Fruit fly (Drosophila melanogaster): ENCODE measurements around the gene CG4367.

The CG4367 gene

DNA sequence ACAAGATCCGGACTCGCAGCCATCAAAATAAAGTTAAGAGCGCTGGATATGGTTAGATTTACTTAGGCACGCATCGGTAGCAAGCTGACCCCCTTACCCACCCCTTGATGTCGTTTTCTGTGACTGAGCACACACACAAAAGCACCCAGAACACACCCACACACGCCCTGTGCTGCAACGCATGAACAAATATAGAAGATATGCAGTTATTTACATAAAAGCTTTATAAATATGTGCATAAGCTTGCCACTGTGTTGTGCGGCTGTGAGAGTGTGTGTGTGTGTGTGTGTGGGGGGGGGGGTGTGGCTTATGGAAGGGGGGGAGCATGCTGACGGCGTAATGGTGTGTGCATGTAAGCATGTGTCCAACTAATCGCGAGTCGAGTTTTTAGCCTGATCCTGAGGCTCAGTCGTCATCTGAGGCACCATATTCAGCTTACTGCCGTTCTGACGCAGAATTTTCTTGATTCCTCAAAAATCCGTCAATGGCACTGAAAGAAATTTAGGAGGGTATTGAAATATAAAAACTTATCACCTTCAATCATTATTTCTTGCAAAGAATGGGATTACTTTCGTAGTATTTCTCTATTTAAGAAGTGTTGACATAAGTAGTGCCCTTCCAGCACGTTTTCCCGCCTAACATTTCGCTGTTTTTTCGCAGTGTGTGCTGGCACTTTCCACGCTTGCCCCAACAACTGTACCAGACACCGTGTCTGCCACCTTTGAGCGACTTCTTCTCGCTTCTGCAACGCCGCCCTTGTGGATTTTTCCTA lies 18.9 kb downstream of the CG4367 start:
- TF ChIP-seq bab1 (GFP tag; optimal IDR thresholded peaks at IDR 0.05) (no peak), CG33017 (tag; optimal IDR thresholded peaks at IDR 0.05) (no peak), Mnt (GFP tag; optimal IDR thresholded peaks at IDR 0.05) (no peak), toe (GFP tag; optimal IDR thresholded peaks at IDR 0.05) (no peak), CG14711 (tag; optimal IDR thresholded peaks at IDR 0.05) (no peak), CG5204 (GFP tag; optimal IDR thresholded peaks at IDR 0.05) (no peak), ovo (GFP tag; optimal IDR thresholded peaks at IDR 0.05) (no peak), tj (GFP tag; optimal IDR thresholded peaks at IDR 0.05) (no peak), pad (GFP tag; optimal IDR thresholded peaks at IDR 0.05) (no peak), CG7045 (GFP tag; optimal IDR thresholded peaks at IDR 0.05) (no peak), kay (GFP tag; ENCODE audit: borderline replicate concordance) (no peak), Clk (GFP tag; optimal IDR thresholded peaks at IDR 0.05) (no peak), CG7101 (tag; optimal IDR thresholded peaks at IDR 0.05) (no peak), CG12768 (GFP tag; optimal IDR thresholded peaks at IDR 0.05) (no peak), Hr96 (GFP tag; optimal IDR thresholded peaks at IDR 0.05) (no peak)

DNA sequence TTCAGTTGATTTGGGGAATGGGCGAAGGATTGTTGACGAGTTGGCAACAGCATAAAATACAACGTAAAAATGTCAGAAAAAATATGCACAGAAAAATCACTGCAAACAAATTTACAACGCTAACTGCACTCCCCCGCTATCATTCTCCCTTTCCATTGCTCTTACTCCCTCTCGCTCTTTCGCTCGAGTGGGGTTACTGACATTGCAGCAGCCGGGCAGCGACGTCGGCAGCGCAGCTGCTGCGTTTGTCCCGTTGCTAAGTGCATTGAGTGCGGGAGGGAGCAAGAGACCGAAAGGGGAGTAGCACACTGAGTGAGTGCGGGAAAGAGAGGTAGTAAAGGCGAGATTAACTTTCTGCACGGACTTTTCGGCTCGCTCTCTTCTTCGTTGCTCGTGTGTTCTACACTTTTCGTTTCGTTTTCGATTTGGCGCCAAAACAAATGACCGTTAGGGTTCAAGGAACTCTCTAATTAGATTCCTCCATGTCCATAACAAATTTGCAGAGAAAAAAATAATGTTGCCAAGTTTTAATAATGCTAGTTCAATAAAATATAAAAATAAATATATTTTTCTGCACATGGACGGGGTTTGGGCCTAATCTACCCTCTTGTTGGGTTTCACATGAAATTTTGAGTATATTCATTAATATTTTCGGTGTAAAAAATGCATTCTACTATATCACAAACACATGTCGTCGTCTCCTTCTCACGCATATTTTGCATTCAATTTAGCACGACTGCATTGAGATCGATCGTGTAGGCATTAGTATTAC lies 20.5 kb downstream of the CG4367 start:
- TF ChIP-seq Hr96 (GFP tag; optimal IDR thresholded peaks at IDR 0.05): no peak
- no peak for TF ChIP-seq toe (GFP tag; optimal IDR thresholded peaks at IDR 0.05)
- peak; percentile 25 for TF ChIP-seq bab1 (GFP tag; optimal IDR thresholded peaks at IDR 0.05)
- no peak for TF ChIP-seq Mnt (GFP tag; optimal IDR thresholded peaks at IDR 0.05)
- peak; percentile 8 for TF ChIP-seq kay (GFP tag; ENCODE audit: borderline replicate concordance)
- TF ChIP-seq CG5204 (GFP tag; optimal IDR thresholded peaks at IDR 0.05): no peak
- peak; percentile 92 for TF ChIP-seq pad (GFP tag; optimal IDR thresholded peaks at IDR 0.05)
- TF ChIP-seq CG11617 (GFP tag; optimal IDR thresholded peaks at IDR 0.05): no peak
- no peak for TF ChIP-seq cnc (optimal IDR thresholded peaks at IDR 0.05)
- TF ChIP-seq ovo (GFP tag; optimal IDR thresholded peaks at IDR 0.05): peak; percentile 21
- TF ChIP-seq CG33017 (tag; optimal IDR thresholded peaks at IDR 0.05): no peak
- no peak for TF ChIP-seq Crg-1 (GFP tag; optimal IDR thresholded peaks at IDR 0.05)
- no peak for TF ChIP-seq CG12768 (GFP tag; optimal IDR thresholded peaks at IDR 0.05)
- TF ChIP-seq CG7045 (GFP tag; optimal IDR thresholded peaks at IDR 0.05): no peak
- TF ChIP-seq CG14711 (tag; optimal IDR thresholded peaks at IDR 0.05): peak; percentile 3
- TF ChIP-seq tj (GFP tag; optimal IDR thresholded peaks at IDR 0.05): no peak
- TF ChIP-seq CG1620 (GFP tag; optimal IDR thresholded peaks at IDR 0.05): no peak
- peak; percentile 50 for TF ChIP-seq cic (GFP tag; optimal IDR thresholded peaks at IDR 0.05)
- TF ChIP-seq Clk (GFP tag; optimal IDR thresholded peaks at IDR 0.05): no peak

DNA sequence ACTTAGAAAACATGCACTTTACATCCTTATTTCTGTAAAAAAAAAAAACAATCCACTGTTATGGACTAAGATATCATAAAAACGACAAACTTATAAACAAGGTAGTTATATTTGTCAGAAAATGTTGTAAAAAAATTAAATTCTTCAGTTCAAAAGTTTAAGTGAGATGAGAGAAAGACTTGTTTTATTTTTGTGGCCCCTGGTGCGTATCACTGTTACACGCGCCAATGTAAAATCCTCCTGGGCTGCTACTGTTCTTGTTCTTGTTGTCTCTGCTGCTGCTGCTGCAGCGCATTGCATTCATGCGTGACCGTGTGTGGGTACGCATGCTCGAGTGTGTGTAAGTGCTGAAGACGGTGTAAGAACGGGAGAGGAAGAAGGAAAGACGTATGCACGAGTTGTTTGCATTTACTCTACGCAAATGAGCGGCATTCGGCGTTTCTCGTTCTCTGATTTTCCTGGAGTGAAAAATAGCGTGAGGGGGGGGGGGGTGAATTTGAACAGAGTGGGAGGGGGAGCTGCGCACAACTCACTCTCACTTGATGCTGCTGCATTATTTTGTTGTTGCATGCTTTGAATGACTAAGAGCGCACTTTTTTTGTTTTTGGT lies 21.1 kb downstream of the CG4367 start:
- no peak for TF ChIP-seq CG11617 (GFP tag; optimal IDR thresholded peaks at IDR 0.05)
- peak; percentile 67 for TF ChIP-seq cic (GFP tag; optimal IDR thresholded peaks at IDR 0.05)
- TF ChIP-seq tj (GFP tag; optimal IDR thresholded peaks at IDR 0.05): no peak
- no peak for TF ChIP-seq bab1 (GFP tag; optimal IDR thresholded peaks at IDR 0.05)
- no peak for TF ChIP-seq CG12768 (GFP tag; optimal IDR thresholded peaks at IDR 0.05)
- no peak for TF ChIP-seq toe (GFP tag; optimal IDR thresholded peaks at IDR 0.05)

DNA sequence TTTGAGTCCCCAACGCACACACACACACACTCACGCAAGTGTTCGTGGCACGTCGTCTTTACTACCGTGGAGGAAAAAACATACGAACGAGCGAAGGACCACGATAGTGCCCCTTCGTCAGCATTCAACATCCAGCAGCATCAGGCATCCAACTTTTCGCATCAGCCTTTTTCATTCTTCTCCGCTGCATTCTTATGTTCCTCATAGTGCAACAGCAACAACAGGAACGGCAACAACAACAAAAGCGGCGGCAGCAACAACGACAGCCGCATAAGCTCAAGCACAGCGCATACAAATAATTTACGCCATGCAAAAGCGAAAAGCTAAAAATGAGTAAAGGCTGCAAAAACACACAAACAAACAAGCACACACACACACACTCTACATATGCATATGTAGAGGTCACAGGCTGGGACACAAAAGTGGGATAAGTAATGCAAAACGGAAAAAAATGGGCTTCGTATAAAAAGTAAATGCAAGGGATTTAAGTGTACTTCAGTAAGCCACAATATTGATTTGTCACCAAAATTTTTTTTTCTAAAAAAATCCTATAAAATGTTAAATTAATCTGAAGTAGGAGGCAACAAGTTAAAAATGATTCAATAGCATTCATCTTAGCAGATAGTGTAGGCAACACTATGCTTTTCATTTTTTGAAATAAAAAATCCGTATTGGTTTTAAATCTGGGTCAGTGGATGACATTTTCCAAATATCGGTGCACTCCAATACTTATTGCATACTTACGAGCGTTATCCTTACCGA lies 21.8 kb downstream of the CG4367 start:
- TF ChIP-seq Clk (GFP tag; optimal IDR thresholded peaks at IDR 0.05) (no peak), pad (GFP tag; optimal IDR thresholded peaks at IDR 0.05) (peak; percentile 10), CG7101 (tag; optimal IDR thresholded peaks at IDR 0.05) (no peak), cnc (optimal IDR thresholded peaks at IDR 0.05) (no peak), CG12768 (GFP tag; optimal IDR thresholded peaks at IDR 0.05) (no peak), cic (GFP tag; optimal IDR thresholded peaks at IDR 0.05) (peak; percentile 31), CG5204 (GFP tag; optimal IDR thresholded peaks at IDR 0.05) (no peak), CG33017 (tag; optimal IDR thresholded peaks at IDR 0.05) (no peak), ovo (GFP tag; optimal IDR thresholded peaks at IDR 0.05) (no peak), bab1 (GFP tag; optimal IDR thresholded peaks at IDR 0.05) (no peak), CG7045 (GFP tag; optimal IDR thresholded peaks at IDR 0.05) (no peak)

- TF ChIP-seq CG11617 (GFP tag; optimal IDR thresholded peaks at IDR 0.05) (no peak), tj (GFP tag; optimal IDR thresholded peaks at IDR 0.05) (peak; percentile 16), Mnt (GFP tag; optimal IDR thresholded peaks at IDR 0.05) (no peak), Clk (GFP tag; optimal IDR thresholded peaks at IDR 0.05) (no peak), cnc (optimal IDR thresholded peaks at IDR 0.05) (no peak), CG5204 (GFP tag; optimal IDR thresholded peaks at IDR 0.05) (no peak)
Measured at dm6 chr3R:20282103-20282502, 22.7 kb downstream of the CG4367 start.

Measured in whole organism, adult.